Worm (Caenorhabditis elegans) whole organism, early embryonic: ENCODE data around the gene scl-25.

Experiments used
- B0310.2 ChIP-seq: sonication (generic microtip); optimal IDR thresholded peaks from 2 replicates; lab custom pipeline; 2016; ENCODE audit warnings: mild to moderate bottlenecking, missing genetic modification characterization, missing compliant biosample characterization
- ama-1 ChIP-seq: fragments of 150-350 bp; optimal IDR thresholded peaks from 2 replicates; lab custom pipeline; 2014
- hnd-1 ChIP-seq: sonication (generic microtip); optimal IDR thresholded peaks from 2 replicates; lab custom pipeline; 2016; ENCODE audit warnings: missing genetic modification characterization, missing compliant biosample characterization
- pes-1 ChIP-seq: fragments of 200-800 bp; sonication (Bioruptor generic); IDR thresholded peaks from 2 replicates; pipeline ENCODE4 v1.3.6; 2022; ENCODE audit warnings: missing genetic modification reagents, missing genetic modification characterization, missing compliant biosample characterization
- tbx-11 ChIP-seq: fragments of 200-800 bp; sonication (Bioruptor generic); IDR thresholded peaks from 2 replicates; pipeline ENCODE4 v1.3.6; 2022; ENCODE audit warnings: missing genetic modification characterization, missing compliant biosample characterization

ce11 chrV:17192238-17192637 lies 33.3 kb upstream of the scl-25 start, which contains the start of gene srz-47:
- TF ChIP-seq ama-1 (lab: Kevin White, UChicago), result no peak
- no peak for TF ChIP-seq B0310.2
- TF ChIP-seq tbx-11 (GFP tag; lab: Robert Waterston, UW), result no peak
- TF ChIP-seq hnd-1 (tag; lab: Kevin White, UChicago), result no peak
- TF ChIP-seq pes-1, result no peak
